Worm (Caenorhabditis elegans) whole organism, midembryonic: Measurements from ENCODE around the gene zim-3.

Experiments used
- T22C8.4 ChIP-seq: fragments of 200-800 bp; sonication (Bioruptor generic); IDR thresholded peaks from 2 replicates; pipeline ENCODE4 v1.3.6; 2022; ENCODE audit warnings: missing genetic modification characterization, missing compliant biosample characterization
- cog-1 ChIP-seq: sonication (generic microtip); optimal IDR thresholded peaks from 2 replicates; lab custom pipeline; 2016; ENCODE audit warnings: missing genetic modification characterization, missing compliant biosample characterization
- flt-1 ChIP-seq: fragments of 200-800 bp; sonication (Bioruptor generic); IDR thresholded peaks from 2 replicates; pipeline ENCODE4 v1.3.6; 2022; ENCODE audit warnings: missing genetic modification characterization, missing compliant biosample characterization
- ref-1 ChIP-seq: fragments of 200-800 bp; sonication (Bioruptor generic); conservative IDR thresholded peaks from 2 replicates; pipeline ENCODE4 v1.3.6; 2022; ENCODE audit warnings: missing genetic modification reagents, missing genetic modification characterization, missing compliant biosample characterization
- ztf-23 ChIP-seq: fragments of 200-800 bp; sonication (Bioruptor generic); IDR thresholded peaks from 2 replicates; pipeline ENCODE4 v1.3.6; 2022; ENCODE audit warnings: missing genetic modification reagents, missing genetic modification characterization, missing compliant biosample characterization
- ztf-29 ChIP-seq: fragments of 200-800 bp; sonication (Bioruptor generic); IDR thresholded peaks from 2 replicates; pipeline ENCODE4 v1.3.6; 2022; ENCODE audit warnings: missing genetic modification reagents, missing genetic modification characterization, missing compliant biosample characterization

- TF ChIP-seq ref-1 (no peak), ztf-23 (GFP tag; lab: Robert Waterston, UW) (no peak), cog-1 (tag; lab: Kevin White, UChicago) (no peak), T22C8.4 (GFP tag; lab: Robert Waterston, UW) (no peak), ztf-29 (no peak), flt-1 (GFP tag; lab: Robert Waterston, UW) (no peak)
These were observed 30.6 kb downstream of the zim-3 start, which contains the start of gene C43F9.4 for ce11 chrIV:10589072-10589471.
